Worm (Caenorhabditis elegans) whole organism, midembryonic: ENCODE results near the gene srd-17.

Source experiments
- T22C8.4 ChIP-seq: fragments of 200-800 bp; sonication (Bioruptor generic); IDR thresholded peaks from 2 replicates; pipeline ENCODE4 v1.3.6; 2022; ENCODE audit warnings: missing genetic modification characterization, missing compliant biosample characterization
- cog-1 ChIP-seq: sonication (generic microtip); optimal IDR thresholded peaks from 2 replicates; lab custom pipeline; 2016; ENCODE audit warnings: missing genetic modification characterization, missing compliant biosample characterization
- flt-1 ChIP-seq: fragments of 200-800 bp; sonication (Bioruptor generic); IDR thresholded peaks from 2 replicates; pipeline ENCODE4 v1.3.6; 2022; ENCODE audit warnings: missing genetic modification characterization, missing compliant biosample characterization
- klf-2 ChIP-seq: fragments of 200-800 bp; sonication (Bioruptor generic); conservative IDR thresholded peaks from 2 replicates; pipeline ENCODE4 v1.3.6; 2022; ENCODE audit warnings: missing genetic modification reagents, missing genetic modification characterization, missing compliant biosample characterization
- med-1 ChIP-seq: sonication (generic microtip); optimal IDR thresholded peaks from 2 replicates; lab custom pipeline; 2017; ENCODE audit warnings: missing genetic modification characterization, mild to moderate bottlenecking, missing compliant biosample characterization, antibody characterized with exemption, missing genetic modification reagents; ENCODE audit not compliant: insufficient read depth
- ztf-29 ChIP-seq: fragments of 200-800 bp; sonication (Bioruptor generic); IDR thresholded peaks from 2 replicates; pipeline ENCODE4 v1.3.6; 2022; ENCODE audit warnings: missing genetic modification reagents, missing genetic modification characterization, missing compliant biosample characterization

DNA sequence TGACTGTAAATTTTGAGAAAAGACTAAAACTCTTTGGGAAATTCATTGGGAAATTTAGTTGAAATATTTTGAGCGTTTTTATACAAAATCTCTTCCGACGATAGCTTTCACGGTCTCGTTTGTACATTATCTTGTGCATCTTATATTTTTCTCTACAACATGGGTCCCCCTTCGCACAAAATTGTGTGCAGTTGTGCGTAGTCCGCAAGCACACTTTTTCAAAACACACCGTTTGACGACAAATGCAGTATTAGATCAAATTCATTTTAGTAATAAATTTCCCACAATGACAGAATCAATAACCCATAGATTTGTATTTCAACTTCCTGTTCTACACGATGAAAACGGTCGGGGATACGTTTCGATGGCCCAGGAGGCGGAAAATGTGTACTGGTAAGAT is 25.3 kb upstream of the srd-17 start, which contains the start of gene F25H9.2:
- no peak for TF ChIP-seq ztf-29 (GFP tag; lab: Robert Waterston, UW)
- TF ChIP-seq flt-1 (GFP tag; lab: Robert Waterston, UW) = no peak
- TF ChIP-seq med-1 = no peak
- TF ChIP-seq cog-1 = no peak
- no peak for TF ChIP-seq klf-2 (GFP tag; lab: Robert Waterston, UW)
- no peak for TF ChIP-seq T22C8.4
